Worm (Caenorhabditis elegans) whole organism, L2 larva: Measurements from ENCODE around the gene ZK1320.7.

ENCODE experiments used
- C34F6.9 ChIP-seq: fragments of 150-350 bp; optimal IDR thresholded peaks from 2 replicates; lab custom pipeline; 2014; ENCODE audit warnings: missing biosample characterization, missing genetic modification characterization
- F13H6.1 ChIP-seq: sonication (generic microtip); optimal IDR thresholded peaks from 2 replicates; lab custom pipeline; 2016; ENCODE audit warnings: missing genetic modification characterization, missing compliant biosample characterization
- R02D3.7 ChIP-seq: fragments of 150-350 bp; optimal IDR thresholded peaks from 2 replicates; lab custom pipeline; 2014; ENCODE audit warnings: missing biosample characterization, missing genetic modification characterization
- Y55F3AM.14 ChIP-seq: fragments of 200-800 bp; sonication (Bioruptor generic); optimal IDR thresholded peaks from 2 replicates; lab custom pipeline; 2018; ENCODE audit warnings: mild to moderate bottlenecking, missing genetic modification characterization, missing compliant biosample characterization
- ZK546.5 ChIP-seq: sonication (generic microtip); optimal IDR thresholded peaks from 2 replicates; lab custom pipeline; 2017; ENCODE audit warnings: missing biosample characterization, missing genetic modification characterization
- ama-1 ChIP-seq: fragments of 150-350 bp; optimal IDR thresholded peaks from 2 replicates; lab custom pipeline; 2018; ENCODE audit warnings: inconsistent platforms
- blmp-1 ChIP-seq: sonication (generic microtip); optimal IDR thresholded peaks from 2 replicates; lab custom pipeline; 2017; ENCODE audit warnings: missing genetic modification characterization, mild to moderate bottlenecking, missing compliant biosample characterization, antibody characterized with exemption, moderate library complexity; ENCODE audit not compliant: insufficient read depth
- ceh-16 ChIP-seq: fragments of 150-350 bp; optimal IDR thresholded peaks from 2 replicates; lab custom pipeline; 2014; ENCODE audit warnings: missing biosample characterization, missing genetic modification characterization
- ceh-82 ChIP-seq: fragments of 150-350 bp; optimal IDR thresholded peaks from 2 replicates; lab custom pipeline; 2014; ENCODE audit warnings: missing biosample characterization, missing genetic modification characterization
- crh-2 ChIP-seq: sonication (generic microtip); optimal IDR thresholded peaks from 2 replicates; lab custom pipeline; 2017; ENCODE audit warnings: missing biosample characterization, missing genetic modification characterization
- dmd-4 ChIP-seq: sonication (generic microtip); optimal IDR thresholded peaks from 2 replicates; lab custom pipeline; 2017; ENCODE audit warnings: missing biosample characterization, missing genetic modification characterization
- egl-27 ChIP-seq: sonication (generic microtip); optimal IDR thresholded peaks from 3 replicates; lab custom pipeline; 2017; ENCODE audit warnings: missing biosample characterization, missing genetic modification reagents, missing genetic modification characterization
- elt-1 ChIP-seq: fragments of 150-350 bp; optimal IDR thresholded peaks from 2 replicates; lab custom pipeline; 2014; ENCODE audit warnings: missing biosample characterization, missing genetic modification characterization
- elt-3 ChIP-seq: sonication (generic microtip); optimal IDR thresholded peaks from 2 replicates; lab custom pipeline; 2017; ENCODE audit warnings: missing biosample characterization, missing genetic modification characterization
- fos-1 ChIP-seq: fragments of 150-350 bp; optimal IDR thresholded peaks from 2 replicates; lab custom pipeline; 2014; ENCODE audit warnings: missing biosample characterization, missing genetic modification characterization
- lin-11 ChIP-seq: fragments of 150-350 bp; sonication (generic microtip); optimal IDR thresholded peaks from 2 replicates; lab custom pipeline; 2014; ENCODE audit warnings: missing biosample characterization, missing genetic modification characterization, inconsistent platforms, mixed read lengths
- lin-13 ChIP-seq: fragments of 150-350 bp; optimal IDR thresholded peaks from 2 replicates; lab custom pipeline; 2014; ENCODE audit warnings: missing biosample characterization, missing genetic modification reagents, missing genetic modification characterization
- lin-39 ChIP-seq: fragments of 150-350 bp; optimal IDR thresholded peaks from 2 replicates; lab custom pipeline; 2014; ENCODE audit warnings: missing biosample characterization, missing genetic modification reagents, missing genetic modification characterization
- lsy-2 ChIP-seq, 2 experiments: fragments of 150-350 bp in 1 of 2; sonication (generic microtip) in 1 of 2; optimal IDR thresholded peaks; 2 replicates each; lab custom pipeline; 2014 to 2017; ENCODE audit warnings: missing biosample characterization in 2 of 2, missing genetic modification characterization in 2 of 2
- mbf-1 ChIP-seq: sonication (generic microtip); optimal IDR thresholded peaks from 2 replicates; lab custom pipeline; 2017; ENCODE audit warnings: missing biosample characterization, missing genetic modification characterization
- nhr-10 ChIP-seq: sonication (generic microtip); optimal IDR thresholded peaks from 2 replicates; lab custom pipeline; 2017; ENCODE audit warnings: missing biosample characterization, missing genetic modification characterization
- nhr-12 ChIP-seq: fragments of 150-350 bp; optimal IDR thresholded peaks from 2 replicates; lab custom pipeline; 2014; ENCODE audit warnings: missing biosample characterization, missing genetic modification characterization
- nhr-129 ChIP-seq: fragments of 150-350 bp; optimal IDR thresholded peaks from 2 replicates; lab custom pipeline; 2014; ENCODE audit warnings: missing biosample characterization, missing genetic modification characterization
- nhr-21 ChIP-seq: fragments of 150-350 bp; optimal IDR thresholded peaks from 2 replicates; lab custom pipeline; 2014; ENCODE audit warnings: missing biosample characterization, missing genetic modification characterization
- nhr-23 ChIP-seq: fragments of 150-350 bp; optimal IDR thresholded peaks from 2 replicates; lab custom pipeline; 2014; ENCODE audit warnings: missing biosample characterization, missing genetic modification reagents, missing genetic modification characterization
- nhr-237 ChIP-seq: fragments of 150-350 bp; optimal IDR thresholded peaks from 2 replicates; lab custom pipeline; 2014; ENCODE audit warnings: missing biosample characterization, missing genetic modification characterization
- nhr-25 ChIP-seq: fragments of 150-350 bp; sonication (generic microtip); optimal IDR thresholded peaks from 3 replicates; lab custom pipeline; 2014; ENCODE audit warnings: missing biosample characterization, missing genetic modification characterization
- nhr-6 ChIP-seq: fragments of 150-350 bp; optimal IDR thresholded peaks from 2 replicates; lab custom pipeline; 2014; ENCODE audit warnings: missing biosample characterization, missing genetic modification characterization
- nhr-77 ChIP-seq: fragments of 150-350 bp; optimal IDR thresholded peaks from 2 replicates; lab custom pipeline; 2014; ENCODE audit warnings: missing biosample characterization, missing genetic modification characterization
- peb-1 ChIP-seq: fragments of 150-350 bp; optimal IDR thresholded peaks from 2 replicates; lab custom pipeline; 2014; ENCODE audit warnings: missing biosample characterization, missing genetic modification characterization
- sem-4 ChIP-seq: fragments of 150-350 bp; optimal IDR thresholded peaks from 2 replicates; lab custom pipeline; 2014; ENCODE audit warnings: missing biosample characterization, missing genetic modification reagents, missing genetic modification characterization
- skn-1 ChIP-seq: sonication (generic microtip); optimal IDR thresholded peaks from 2 replicates; lab custom pipeline; 2017; ENCODE audit warnings: missing biosample characterization, missing genetic modification characterization
- sma-3 ChIP-seq: sonication (generic microtip); optimal IDR thresholded peaks from 2 replicates; lab custom pipeline; 2016; ENCODE audit warnings: missing genetic modification reagents, missing genetic modification characterization, missing compliant biosample characterization
- sma-9 ChIP-seq, 2 experiments: fragments of 150-350 bp in 1 of 2; sonication (generic microtip) in 1 of 2; optimal IDR thresholded peaks; 2 replicates each; lab custom pipeline; 2014 to 2016; ENCODE audit warnings: missing genetic modification characterization in 2 of 2, mild to moderate bottlenecking in 1 of 2, missing biosample characterization in 1 of 2, missing compliant biosample characterization in 1 of 2, missing genetic modification reagents in 1 of 2, moderate library complexity in 1 of 2
- unc-39 ChIP-seq: fragments of 150-350 bp; optimal IDR thresholded peaks from 2 replicates; lab custom pipeline; 2014; ENCODE audit warnings: missing biosample characterization, missing genetic modification characterization
- unc-55 ChIP-seq: fragments of 150-350 bp; sonication (generic microtip); optimal IDR thresholded peaks from 3 replicates; lab custom pipeline; 2014; ENCODE audit warnings: missing biosample characterization, missing genetic modification reagents, missing genetic modification characterization
- unc-62 ChIP-seq: fragments of 150-350 bp; optimal IDR thresholded peaks from 2 replicates; lab custom pipeline; 2014; ENCODE audit warnings: missing biosample characterization, missing genetic modification reagents, missing genetic modification characterization
- zag-1 ChIP-seq: fragments of 150-350 bp; optimal IDR thresholded peaks from 2 replicates; lab custom pipeline; 2014; ENCODE audit warnings: missing biosample characterization, missing genetic modification characterization
- ztf-1 ChIP-seq: fragments of 200-800 bp; sonication (Bioruptor generic); conservative IDR thresholded peaks from 2 replicates; pipeline ENCODE4 v1.3.6; 2022; ENCODE audit warnings: missing genetic modification characterization, missing compliant biosample characterization
- ztf-11 ChIP-seq: sonication (generic microtip); optimal IDR thresholded peaks from 2 replicates; lab custom pipeline; 2017; ENCODE audit warnings: missing biosample characterization, missing genetic modification characterization
- ztf-4 ChIP-seq: fragments of 150-350 bp; optimal IDR thresholded peaks from 2 replicates; lab custom pipeline; 2014; ENCODE audit warnings: missing biosample characterization, missing genetic modification characterization

Gene ZK1320.7

ce11 chrII:9636300-9636699, 35.1 kb upstream of the ZK1320.7 start, which contains the start of gene ZK1307.7:
Gene ZK1307.7 (plus strand): TSS chrII:9636600.
- TF ChIP-seq nhr-12 (no peak), unc-62 (GFP tag; lab: Kevin White, UChicago) (no peak), elt-3 (no peak), blmp-1 (tag; lab: Kevin White, UChicago) (no peak), sma-9 (GFP tag; optimal IDR thresholded peaks at IDR 0.05; lab: Kevin White, UChicago) (no peak), sma-9 (tag; optimal IDR thresholded peaks at IDR 0.05; lab: Kevin White, UChicago) (no peak), fos-1 (no peak), unc-55 (no peak), lsy-2 (tag; optimal IDR thresholded peaks at IDR 0.05; lab: Kevin White, UChicago) (no peak), ama-1 (lab: Kevin White, UChicago) (no peak), ceh-82 (tag; lab: Kevin White, UChicago) (no peak), nhr-21 (tag; lab: Kevin White, UChicago) (no peak), lin-13 (GFP tag; lab: Kevin White, UChicago) (no peak), F13H6.1 (tag; lab: Kevin White, UChicago) (no peak), ztf-11 (tag; lab: Kevin White, UChicago) (no peak), nhr-25 (tag; lab: Kevin White, UChicago) (no peak), unc-39 (tag; lab: Kevin White, UChicago) (no peak), egl-27 (tag; lab: Kevin White, UChicago) (no peak)

- TF ChIP-seq fos-1 (peak; percentile 11), lin-11 (tag; lab: Kevin White, UChicago) (no peak)
These were observed 27.0 kb upstream of the ZK1320.7 start, which contains the start of gene fzr-1 for ce11 chrII:9644438-9644837. Gene fzr-1 (minus strand): TSS chrII:9644466.

- no peak for TF ChIP-seq nhr-12
- TF ChIP-seq sma-9 (GFP tag; optimal IDR thresholded peaks at IDR 0.05; lab: Kevin White, UChicago) = peak; percentile 8
- TF ChIP-seq sma-9 (tag; optimal IDR thresholded peaks at IDR 0.05; lab: Kevin White, UChicago) = no peak
- no peak for TF ChIP-seq lin-13 (GFP tag; lab: Kevin White, UChicago)
- TF ChIP-seq nhr-23 (tag; lab: Kevin White, UChicago) = no peak
- TF ChIP-seq fos-1 = peak; percentile 92
- TF ChIP-seq lin-39 = no peak
- TF ChIP-seq crh-2 = peak; percentile 15
- TF ChIP-seq ceh-16 (tag; lab: Kevin White, UChicago) = peak; percentile 98
- peak; percentile 17 for TF ChIP-seq nhr-129 (tag; lab: Kevin White, UChicago)
- peak; percentile 28 for TF ChIP-seq nhr-25 (tag; lab: Kevin White, UChicago)
- no peak for TF ChIP-seq ZK546.5 (tag; lab: Kevin White, UChicago)
- TF ChIP-seq ceh-82 (tag; lab: Kevin White, UChicago) = no peak
- no peak for TF ChIP-seq sma-3
- TF ChIP-seq egl-27 (tag; lab: Kevin White, UChicago) = no peak
- TF ChIP-seq Y55F3AM.14 (GFP tag; lab: Kevin White, UChicago) = peak; percentile 64
- no peak for TF ChIP-seq lin-11 (tag; lab: Kevin White, UChicago)
- TF ChIP-seq F13H6.1 (tag; lab: Kevin White, UChicago) = no peak
- TF ChIP-seq C34F6.9 (tag; lab: Kevin White, UChicago) = peak; percentile 8
- peak; percentile 79 for TF ChIP-seq elt-1 (tag; lab: Kevin White, UChicago)
- no peak for TF ChIP-seq nhr-6
- TF ChIP-seq peb-1 = no peak
- TF ChIP-seq nhr-10 = no peak
- no peak for TF ChIP-seq skn-1
- TF ChIP-seq blmp-1 (tag; lab: Kevin White, UChicago) = no peak
- TF ChIP-seq, all 48 proteins: peak for 9
These were observed 26.3 kb upstream of the ZK1320.7 start for ce11 chrII:9644940-9645634.

- no peak for TF ChIP-seq nhr-12
- TF ChIP-seq Y55F3AM.14 (GFP tag; lab: Kevin White, UChicago) = peak; percentile 75
- TF ChIP-seq dmd-4 (tag; lab: Kevin White, UChicago) = no peak
- TF ChIP-seq C34F6.9 (tag; lab: Kevin White, UChicago) = peak; percentile 86
- peak; percentile 94 for TF ChIP-seq nhr-129 (tag; lab: Kevin White, UChicago)
- no peak for TF ChIP-seq skn-1
- TF ChIP-seq lin-39 = no peak
- no peak for TF ChIP-seq elt-1 (tag; lab: Kevin White, UChicago)
- TF ChIP-seq R02D3.7 (tag; lab: Kevin White, UChicago) = no peak
- TF ChIP-seq unc-55 = peak; percentile 88
- TF ChIP-seq unc-62 (GFP tag; lab: Kevin White, UChicago) = no peak
- peak; percentile 32 to 74 for TF ChIP-seq lsy-2 (tag; optimal IDR thresholded peaks at IDR 0.05; lab: Kevin White, UChicago)
- TF ChIP-seq ztf-4 (tag; lab: Kevin White, UChicago) = peak; percentile 72
- TF ChIP-seq nhr-77 (tag; lab: Kevin White, UChicago) = no peak
- no peak for TF ChIP-seq ztf-1 (GFP tag; lab: Robert Waterston, UW)
- TF ChIP-seq sem-4 (tag; lab: Kevin White, UChicago) = peak; percentile 73
- TF ChIP-seq ama-1 (lab: Kevin White, UChicago) = peak; percentile 76
- no peak for TF ChIP-seq nhr-237
- no peak for TF ChIP-seq mbf-1 (tag; lab: Kevin White, UChicago)
- peak; percentile 78 for TF ChIP-seq blmp-1 (tag; lab: Kevin White, UChicago)
- peak; percentile 45 for TF ChIP-seq lin-13 (GFP tag; lab: Kevin White, UChicago)
- peak; percentile 35 for TF ChIP-seq ceh-16 (tag; lab: Kevin White, UChicago)
- TF ChIP-seq ZK546.5 (tag; lab: Kevin White, UChicago) = no peak
- peak; percentile 76 for TF ChIP-seq sma-9 (GFP tag; optimal IDR thresholded peaks at IDR 0.05; lab: Kevin White, UChicago)
- TF ChIP-seq sma-9 (tag; optimal IDR thresholded peaks at IDR 0.05; lab: Kevin White, UChicago) = no peak
- TF ChIP-seq zag-1 (tag; lab: Kevin White, UChicago) = no peak
- no peak for TF ChIP-seq ztf-11 (tag; lab: Kevin White, UChicago)
- no peak for TF ChIP-seq nhr-10
- TF ChIP-seq lin-11 (tag; lab: Kevin White, UChicago) = peak; percentile 35
- peak; percentile 51 for TF ChIP-seq sma-3
These were observed 25.3 kb upstream of the ZK1320.7 start for ce11 chrII:9646122-9646555.
